Worm (Caenorhabditis elegans) whole organism, L2 larva: ENCODE measurements around the gene bed-1.

Source experiments
- ZK546.5 ChIP-seq: sonication (generic microtip); optimal IDR thresholded peaks from 2 replicates; lab custom pipeline; 2017; ENCODE audit warnings: missing biosample characterization, missing genetic modification characterization
- aly-2 ChIP-seq: fragments of 150-350 bp; optimal IDR thresholded peaks from 2 replicates; lab custom pipeline; 2014; ENCODE audit warnings: missing biosample characterization, missing genetic modification characterization
- ama-1 ChIP-seq: fragments of 150-350 bp; optimal IDR thresholded peaks from 2 replicates; lab custom pipeline; 2018; ENCODE audit warnings: inconsistent platforms
- lin-13 ChIP-seq: fragments of 150-350 bp; optimal IDR thresholded peaks from 2 replicates; lab custom pipeline; 2014; ENCODE audit warnings: missing biosample characterization, missing genetic modification reagents, missing genetic modification characterization
- mbf-1 ChIP-seq: sonication (generic microtip); optimal IDR thresholded peaks from 2 replicates; lab custom pipeline; 2017; ENCODE audit warnings: missing biosample characterization, missing genetic modification characterization
- skn-1 ChIP-seq: sonication (generic microtip); optimal IDR thresholded peaks from 2 replicates; lab custom pipeline; 2017; ENCODE audit warnings: missing biosample characterization, missing genetic modification characterization

- TF ChIP-seq mbf-1 (no peak), lin-13 (no peak), ama-1 (lab: Kevin White, UChicago) (no peak), aly-2 (no peak), ZK546.5 (tag; lab: Kevin White, UChicago) (no peak), skn-1 (tag; lab: Kevin White, UChicago) (no peak)
These were observed 4.9 kb upstream of the bed-1 start for ce11 chrV:19129497-19130212.
